Fruit fly (Drosophila melanogaster): ENCODE data around the gene Mob2.

Gene Mob2

dm6 chr3L:11552996-11553671, 8.9 kb downstream of the Mob2 start (continued):
- 0 out of 2 replicates have a peak, but pooled peaks have one; percentile 11 for TF ChIP-seq CG17328 (GFP tag; IDR thresholded peaks at IDR 0.05)
- no peak for TF ChIP-seq CG3281 (GFP tag; optimal IDR thresholded peaks at IDR 0.05)
- TF ChIP-seq CG1647 (GFP tag; optimal IDR thresholded peaks at IDR 0.05): no peak
- TF ChIP-seq Mad (GFP tag; optimal IDR thresholded peaks at IDR 0.05): no peak
- TF ChIP-seq ind (GFP tag; optimal IDR thresholded peaks at IDR 0.05): no peak
- TF ChIP-seq Awh (GFP tag; IDR thresholded peaks at IDR 0.05): no peak
- peak; percentile 100 for TF ChIP-seq kah (GFP tag; optimal IDR thresholded peaks at IDR 0.05)
- TF ChIP-seq CG11696 (GFP tag; IDR thresholded peaks at IDR 0.05): 0 out of 2 replicates have a peak, but pooled peaks have one; percentile 17
- TF ChIP-seq CG9437 (GFP tag; optimal IDR thresholded peaks at IDR 0.05): no peak
- TF ChIP-seq CG12744 (GFP tag; optimal IDR thresholded peaks at IDR 0.05): no peak
- TF ChIP-seq lab (GFP tag; optimal IDR thresholded peaks at IDR 0.05): peak; percentile 40
- TF ChIP-seq CG9609 (GFP tag; optimal IDR thresholded peaks at IDR 0.05): no peak
- peak; percentile 47 for TF ChIP-seq CG12219 (GFP tag; optimal IDR thresholded peaks at IDR 0.05)
- peak; percentile 40; the same call in 1 of the 2 replicates for TF ChIP-seq sob (GFP tag; IDR thresholded peaks at IDR 0.05)
- TF ChIP-seq ro (GFP tag; IDR thresholded peaks at IDR 0.05): no peak
- TF ChIP-seq org-1 (GFP tag; optimal IDR thresholded peaks at IDR 0.05): peak; percentile 17
- TF ChIP-seq Mes4 (GFP tag; optimal IDR thresholded peaks at IDR 0.05): no peak
- TF ChIP-seq CG43689 (GFP tag; IDR thresholded peaks at IDR 0.05): no peak
- peak; percentile 44 for TF ChIP-seq CG17359 (tag; optimal IDR thresholded peaks at IDR 0.05)
- TF ChIP-seq oc (tag; optimal IDR thresholded peaks at IDR 0.05): peak; percentile 39
- TF ChIP-seq C15 (GFP tag; IDR thresholded peaks at IDR 0.05): no peak
- peak; percentile 21 for TF ChIP-seq CG10267 (tag; optimal IDR thresholded peaks at IDR 0.05)
- TF ChIP-seq Hr51 (GFP tag; optimal IDR thresholded peaks at IDR 0.05): peak in 1 of 2 experiments; percentile 53
- TF ChIP-seq CG13424 (tag; optimal IDR thresholded peaks at IDR 0.05): no peak
- TF ChIP-seq Dll (GFP tag; IDR thresholded peaks at IDR 0.05; ENCODE audit: partially characterized antibody): peak; percentile 82
- TF ChIP-seq odd (GFP tag; optimal IDR thresholded peaks at IDR 0.05): peak; percentile 42
- TF ChIP-seq repo (GFP tag; optimal IDR thresholded peaks at IDR 0.05): no peak
- TF ChIP-seq z (GFP tag; IDR thresholded peaks at IDR 0.05): peak; percentile 71; the same call in 2 of the 3 replicates
- TF ChIP-seq Eip74EF (GFP tag; optimal IDR thresholded peaks at IDR 0.05): peak in 1 of 2 experiments; percentile 67
- TF ChIP-seq Adf1 (GFP tag; IDR thresholded peaks at IDR 0.05): peak; percentile 84
- TF ChIP-seq p53 (GFP tag; optimal IDR thresholded peaks at IDR 0.05): no peak
- no peak for TF ChIP-seq gsb (GFP tag; IDR thresholded peaks at IDR 0.05)
- no peak for TF ChIP-seq CG11560 (tag; IDR thresholded peaks at IDR 0.05)
- peak; percentile 77 for TF ChIP-seq chm (GFP tag; IDR thresholded peaks at IDR 0.05)
- TF ChIP-seq sqz (GFP tag; optimal IDR thresholded peaks at IDR 0.05): peak; percentile 42
- TF ChIP-seq tin (GFP tag; optimal IDR thresholded peaks at IDR 0.05): peak; percentile 7
- peak; percentile 63; the same call in 1 of the 3 replicates for TF ChIP-seq mld (GFP tag; IDR thresholded peaks at IDR 0.05; ENCODE audit: partially characterized antibody)
- no peak for TF ChIP-seq CG4730 (GFP tag; IDR thresholded peaks at IDR 0.05)
- TF ChIP-seq CG13296 (GFP tag; optimal IDR thresholded peaks at IDR 0.05): peak; percentile 44
- peak; percentile 28 for TF ChIP-seq pzg (GFP tag; optimal IDR thresholded peaks at IDR 0.05)
- no peak for TF ChIP-seq CG30403 (GFP tag; optimal IDR thresholded peaks at IDR 0.05)
- no peak for TF ChIP-seq br (optimal IDR thresholded peaks at IDR 0.05)
- no peak for TF ChIP-seq PHDP (tag; optimal IDR thresholded peaks at IDR 0.05)
- TF ChIP-seq Ssrp (tag; optimal IDR thresholded peaks at IDR 0.05): no peak
- no peak for TF ChIP-seq CG10431 (GFP tag; optimal IDR thresholded peaks at IDR 0.05)
- no peak for TF ChIP-seq CG12942 (GFP tag; optimal IDR thresholded peaks at IDR 0.05)
- TF ChIP-seq CG8924 (tag; optimal IDR thresholded peaks at IDR 0.05): peak; percentile 29
- TF ChIP-seq Sry-β (GFP tag; optimal IDR thresholded peaks at IDR 0.05): no peak
- peak; percentile 43 for TF ChIP-seq cwo (GFP tag; optimal IDR thresholded peaks at IDR 0.05)
- TF ChIP-seq shn (GFP tag; optimal IDR thresholded peaks at IDR 0.05): no peak

Measured in whole organism, embryonic.